Worm (Caenorhabditis elegans) whole organism, young adult: ENCODE measurements around the gene F53C3.1.

ENCODE experiments used
- B0261.1 ChIP-seq: sonication (generic microtip); optimal IDR thresholded peaks from 2 replicates; lab custom pipeline; 2016; ENCODE audit warnings: mild to moderate bottlenecking, missing genetic modification characterization, moderate library complexity, missing compliant biosample characterization
- F10E7.11 ChIP-seq: sonication (generic microtip); optimal IDR thresholded peaks from 2 replicates; lab custom pipeline; 2017; ENCODE audit warnings: mild to moderate bottlenecking, missing genetic modification characterization, moderate library complexity, missing compliant biosample characterization
- F22D6.2 ChIP-seq: sonication (generic microtip); optimal IDR thresholded peaks from 2 replicates; lab custom pipeline; 2016; ENCODE audit warnings: mild to moderate bottlenecking, missing genetic modification characterization, missing compliant biosample characterization
- F39B2.1 ChIP-seq: fragments of 200-800 bp; sonication (Bioruptor generic); IDR thresholded peaks from 2 replicates; pipeline ENCODE4 v1.3.6; 2022; ENCODE audit warnings: missing genetic modification reagents, missing genetic modification characterization, missing compliant biosample characterization
- F52B5.7 ChIP-seq: sonication (generic microtip); optimal IDR thresholded peaks from 2 replicates; lab custom pipeline; 2016; ENCODE audit warnings: mild to moderate bottlenecking, missing genetic modification characterization, missing compliant biosample characterization
- F57A8.1 ChIP-seq: fragments of 200-800 bp; sonication (Bioruptor generic); optimal IDR thresholded peaks from 2 replicates; lab custom pipeline; 2018; ENCODE audit warnings: mild to moderate bottlenecking, missing genetic modification characterization, moderate library complexity, missing compliant biosample characterization
- Y53F4B.3 ChIP-seq: fragments of 200-800 bp; sonication (Bioruptor generic); IDR thresholded peaks from 2 replicates; pipeline ENCODE4 v1.3.6; 2022; ENCODE audit warnings: missing genetic modification reagents, missing genetic modification characterization, missing compliant biosample characterization
- Y53G8AR.9 ChIP-seq: fragments of 200-800 bp; sonication (Bioruptor generic); conservative IDR thresholded peaks from 2 replicates; pipeline ENCODE4 v1.3.6; 2022; ENCODE audit warnings: missing genetic modification reagents, missing genetic modification characterization, missing compliant biosample characterization
- akir-1 ChIP-seq: fragments of 200-800 bp; sonication (Bioruptor generic); optimal IDR thresholded peaks from 2 replicates; lab custom pipeline; 2018; ENCODE audit warnings: mild to moderate bottlenecking, missing genetic modification characterization, moderate library complexity, missing compliant biosample characterization
- ama-1 ChIP-seq, 3 experiments: fragments of 150-350 bp in 1 of 3; sonication (generic microtip) in 2 of 3; optimal IDR thresholded peaks; 2 replicates each; lab custom pipeline; 2014 to 2018; ENCODE audit warnings: missing biosample characterization in 2 of 3, missing genetic modification characterization in 2 of 3, missing genetic modification reagents in 2 of 3
- athp-1 ChIP-seq: sonication (generic microtip); optimal IDR thresholded peaks from 2 replicates; lab custom pipeline; 2017; ENCODE audit warnings: mild to moderate bottlenecking, missing genetic modification characterization, missing compliant biosample characterization
- attf-6 ChIP-seq: fragments of 200-800 bp; sonication (Bioruptor generic); IDR thresholded peaks from 2 replicates; pipeline ENCODE4 v1.3.6; 2022; ENCODE audit warnings: missing genetic modification reagents, missing genetic modification characterization, missing compliant biosample characterization
- bed-1 ChIP-seq: fragments of 200-800 bp; sonication (Bioruptor generic); IDR thresholded peaks from 2 replicates; pipeline ENCODE4 v1.3.6; 2022; ENCODE audit warnings: missing genetic modification reagents, missing genetic modification characterization, missing compliant biosample characterization
- bed-2 ChIP-seq: fragments of 200-800 bp; sonication (Bioruptor generic); IDR thresholded peaks from 2 replicates; pipeline ENCODE4 v1.3.6; 2022; ENCODE audit warnings: missing genetic modification reagents, missing genetic modification characterization, missing compliant biosample characterization
- cebp-1 ChIP-seq, 2 experiments: fragments of 200-800 bp in 1 of 2; sonication (Bioruptor generic) in 1 of 2; sonication (generic microtip) in 1 of 2; IDR thresholded peaks in 1 of 2; optimal IDR thresholded peaks in 1 of 2; 2 replicates each; pipeline versions ENCODE4 v1.3.6 to Lab custom; 2017 to 2022; ENCODE audit warnings: missing compliant biosample characterization in 2 of 2, missing genetic modification characterization in 2 of 2, mild to moderate bottlenecking in 1 of 2, missing genetic modification reagents in 1 of 2, moderate library complexity in 1 of 2
- cebp-2 ChIP-seq: fragments of 200-800 bp; sonication (Bioruptor generic); IDR thresholded peaks from 2 replicates; pipeline ENCODE4 v1.3.6; 2022; ENCODE audit warnings: missing genetic modification characterization, missing compliant biosample characterization
- ceh-100 ChIP-seq: fragments of 200-800 bp; sonication (Bioruptor generic); IDR thresholded peaks from 2 replicates; pipeline ENCODE4 v1.3.6; 2022; ENCODE audit warnings: missing genetic modification reagents, missing genetic modification characterization, missing compliant biosample characterization
- ceh-79 ChIP-seq: sonication (generic microtip); optimal IDR thresholded peaks from 2 replicates; lab custom pipeline; 2017; ENCODE audit warnings: mild to moderate bottlenecking, missing genetic modification characterization, missing compliant biosample characterization
- ceh-91 ChIP-seq: fragments of 200-800 bp; sonication (Bioruptor generic); IDR thresholded peaks from 2 replicates; pipeline ENCODE4 v1.3.6; 2022; ENCODE audit warnings: missing genetic modification reagents, missing genetic modification characterization, missing compliant biosample characterization
- dpl-1 ChIP-seq: fragments of 150-350 bp; optimal IDR thresholded peaks from 2 replicates; lab custom pipeline; 2014; ENCODE audit warnings: missing biosample characterization, missing genetic modification reagents, missing genetic modification characterization
- efl-1 ChIP-seq: fragments of 150-350 bp; optimal IDR thresholded peaks from 2 replicates; lab custom pipeline; 2014; ENCODE audit warnings: missing biosample characterization, missing genetic modification reagents, missing genetic modification characterization
- egl-44 ChIP-seq: fragments of 200-800 bp; sonication (Bioruptor generic); IDR thresholded peaks from 2 replicates; pipeline ENCODE4 v1.3.6; 2022; ENCODE audit warnings: missing genetic modification reagents, missing genetic modification characterization, missing compliant biosample characterization
- gei-17 ChIP-seq: fragments of 200-800 bp; sonication (Bioruptor generic); optimal IDR thresholded peaks from 2 replicates; lab custom pipeline; 2018; ENCODE audit warnings: mild to moderate bottlenecking, missing genetic modification characterization, missing compliant biosample characterization
- him-1 ChIP-seq: sonication (generic microtip); optimal IDR thresholded peaks from 2 replicates; lab custom pipeline; 2016; ENCODE audit warnings: missing genotype, missing genetic modification reagents, missing genetic modification characterization, missing compliant biosample characterization
- hmg-20 ChIP-seq: fragments of 200-800 bp; sonication (Bioruptor generic); IDR thresholded peaks from 2 replicates; pipeline ENCODE4 v1.3.6; 2022; ENCODE audit warnings: missing genetic modification reagents, missing genetic modification characterization, missing compliant biosample characterization
- let-526 ChIP-seq: fragments of 200-800 bp; sonication (Bioruptor generic); IDR thresholded peaks from 2 replicates; pipeline ENCODE4 v1.3.6; 2022; ENCODE audit warnings: missing genetic modification reagents, missing genetic modification characterization, missing compliant biosample characterization
- lin-26 ChIP-seq: fragments of 200-800 bp; sonication (Bioruptor generic); IDR thresholded peaks from 2 replicates; pipeline ENCODE4 v1.3.6; 2022; ENCODE audit warnings: missing genetic modification reagents, missing genetic modification characterization, missing compliant biosample characterization
- lin-35 ChIP-seq, 3 experiments: fragments of 150-350 bp in 2 of 3; sonication (generic microtip) in 1 of 3; optimal IDR thresholded peaks; 2 replicates each; lab custom pipeline; 2014 to 2018; ENCODE audit warnings: missing biosample characterization in 3 of 3, missing genetic modification characterization in 3 of 3, missing genetic modification reagents in 3 of 3
- lir-1 ChIP-seq: fragments of 200-800 bp; sonication (Bioruptor generic); conservative IDR thresholded peaks from 2 replicates; pipeline ENCODE4 v1.3.6; 2022; ENCODE audit warnings: missing genetic modification reagents, missing genetic modification characterization, missing compliant biosample characterization
- lsl-1 ChIP-seq: fragments of 200-800 bp; sonication (Bioruptor generic); optimal IDR thresholded peaks from 2 replicates; lab custom pipeline; 2018; ENCODE audit warnings: mild to moderate bottlenecking, missing genetic modification characterization, moderate library complexity, missing compliant biosample characterization
- lsy-27 ChIP-seq: sonication (generic microtip); optimal IDR thresholded peaks from 2 replicates; lab custom pipeline; 2017; ENCODE audit warnings: missing genetic modification characterization, mild to moderate bottlenecking, missing compliant biosample characterization, antibody characterized with exemption, missing genotype, borderline replicate concordance; ENCODE audit not compliant: insufficient read depth
- madf-6 ChIP-seq: fragments of 200-800 bp; sonication (Bioruptor generic); IDR thresholded peaks from 2 replicates; pipeline ENCODE4 v1.3.6; 2022; ENCODE audit warnings: missing genetic modification reagents, missing genetic modification characterization, missing compliant biosample characterization
- nfyb-1 ChIP-seq: fragments of 200-800 bp; sonication (Bioruptor generic); IDR thresholded peaks from 2 replicates; pipeline ENCODE4 v1.3.6; 2022; ENCODE audit warnings: missing genetic modification reagents, missing genetic modification characterization, missing compliant biosample characterization
- nhr-120 ChIP-seq: fragments of 200-800 bp; sonication (Bioruptor generic); IDR thresholded peaks from 2 replicates; pipeline ENCODE4 v1.3.6; 2022; ENCODE audit warnings: missing genetic modification characterization, missing compliant biosample characterization
- nhr-27 ChIP-seq: fragments of 200-800 bp; sonication (Bioruptor generic); optimal IDR thresholded peaks from 2 replicates; lab custom pipeline; 2018; ENCODE audit warnings: mild to moderate bottlenecking, missing genetic modification characterization, moderate library complexity, missing compliant biosample characterization
- pbrm-1 ChIP-seq: fragments of 200-800 bp; sonication (Bioruptor generic); IDR thresholded peaks from 2 replicates; pipeline ENCODE4 v1.3.6; 2022; ENCODE audit warnings: missing genetic modification reagents, missing genetic modification characterization, missing compliant biosample characterization
- pha-4 ChIP-seq: fragments of 150-350 bp; sonication (generic microtip); optimal IDR thresholded peaks from 2 replicates; lab custom pipeline; 2014; ENCODE audit warnings: missing biosample characterization, missing genetic modification reagents, missing genetic modification characterization
- rcor-1 ChIP-seq: fragments of 200-800 bp; sonication (Bioruptor generic); IDR thresholded peaks from 2 replicates; pipeline ENCODE4 v1.3.6; 2022; ENCODE audit warnings: missing genetic modification reagents, missing genetic modification characterization, missing compliant biosample characterization
- snpc-1.3 ChIP-seq: sonication (generic microtip); optimal IDR thresholded peaks from 2 replicates; lab custom pipeline; 2017; ENCODE audit warnings: missing genetic modification characterization, mild to moderate bottlenecking, missing compliant biosample characterization, antibody characterized with exemption, moderate library complexity, missing genotype, missing genetic modification reagents; ENCODE audit not compliant: insufficient read depth
- snpc-3.4 ChIP-seq: sonication (generic microtip); optimal IDR thresholded peaks from 2 replicates; lab custom pipeline; 2017; ENCODE audit warnings: missing genetic modification characterization, mild to moderate bottlenecking, missing compliant biosample characterization, antibody characterized with exemption, moderate library complexity, missing genotype, missing genetic modification reagents
- tbp1 ChIP-seq: fragments of 200-800 bp; sonication (Bioruptor generic); optimal IDR thresholded peaks from 2 replicates; lab custom pipeline; 2018; ENCODE audit warnings: mild to moderate bottlenecking, missing genetic modification characterization, missing compliant biosample characterization
- unc-130 ChIP-seq: sonication (generic microtip); optimal IDR thresholded peaks from 2 replicates; lab custom pipeline; 2016; ENCODE audit warnings: missing genetic modification reagents, missing genetic modification characterization, missing compliant biosample characterization
- unc-62 ChIP-seq: fragments of 150-350 bp; optimal IDR thresholded peaks from 2 replicates; lab custom pipeline; 2014; ENCODE audit warnings: missing biosample characterization, missing genetic modification reagents, missing genetic modification characterization
- ztf-25 ChIP-seq: fragments of 200-800 bp; sonication (Bioruptor generic); IDR thresholded peaks from 2 replicates; pipeline ENCODE4 v1.3.6; 2022; ENCODE audit warnings: missing genetic modification reagents, missing genetic modification characterization, missing compliant biosample characterization

The F53C3.1 gene

ce11 chrII:3947404-3947803, 35.6 kb downstream of the F53C3.1 start:
- TF ChIP-seq F52B5.7 (no peak), tbp1 (GFP tag; lab: Kevin White, UChicago) (no peak), cebp-1 (GFP tag; IDR thresholded peaks at IDR 0.05; lab: Robert Waterston, UW) (no peak), cebp-1 (tag; optimal IDR thresholded peaks at IDR 0.05; lab: Kevin White, UChicago) (no peak), rcor-1 (GFP tag; lab: Robert Waterston, UW) (no peak), lin-26 (GFP tag; lab: Robert Waterston, UW) (no peak), lsy-27 (no peak), akir-1 (GFP tag; lab: Kevin White, UChicago) (no peak), snpc-3.4 (no peak), bed-2 (GFP tag; lab: Robert Waterston, UW) (no peak), pbrm-1 (GFP tag; lab: Robert Waterston, UW) (no peak), nhr-27 (tag; lab: Kevin White, UChicago) (no peak)

- TF ChIP-seq F10E7.11 (tag; lab: Kevin White, UChicago) (no peak), dpl-1 (GFP tag; lab: Kevin White, UChicago) (no peak), ceh-100 (GFP tag; lab: Robert Waterston, UW) (no peak), unc-62 (no peak), lir-1 (GFP tag; lab: Robert Waterston, UW) (no peak), F39B2.1 (GFP tag; lab: Robert Waterston, UW) (no peak), nhr-120 (GFP tag; lab: Robert Waterston, UW) (no peak), let-526 (GFP tag; lab: Robert Waterston, UW) (no peak), Y53G8AR.9 (GFP tag; lab: Robert Waterston, UW) (no peak), cebp-2 (GFP tag; lab: Robert Waterston, UW) (no peak), efl-1 (no peak), ztf-25 (no peak), gei-17 (no peak), ama-1 (optimal IDR thresholded peaks at IDR 0.05; lab: Kevin White, UChicago) (no peak), ama-1 (GFP tag; optimal IDR thresholded peaks at IDR 0.05; lab: Kevin White, UChicago) (no peak), rcor-1 (GFP tag; lab: Robert Waterston, UW) (no peak), attf-6 (GFP tag; lab: Robert Waterston, UW) (no peak), egl-44 (no peak), cebp-1 (GFP tag; IDR thresholded peaks at IDR 0.05; lab: Robert Waterston, UW) (no peak), cebp-1 (tag; optimal IDR thresholded peaks at IDR 0.05; lab: Kevin White, UChicago) (no peak), athp-1 (tag; lab: Kevin White, UChicago) (no peak), nfyb-1 (GFP tag; lab: Robert Waterston, UW) (no peak)
Measured at ce11 chrII:3948507-3948906, 36.7 kb downstream of the F53C3.1 start.

DNA sequence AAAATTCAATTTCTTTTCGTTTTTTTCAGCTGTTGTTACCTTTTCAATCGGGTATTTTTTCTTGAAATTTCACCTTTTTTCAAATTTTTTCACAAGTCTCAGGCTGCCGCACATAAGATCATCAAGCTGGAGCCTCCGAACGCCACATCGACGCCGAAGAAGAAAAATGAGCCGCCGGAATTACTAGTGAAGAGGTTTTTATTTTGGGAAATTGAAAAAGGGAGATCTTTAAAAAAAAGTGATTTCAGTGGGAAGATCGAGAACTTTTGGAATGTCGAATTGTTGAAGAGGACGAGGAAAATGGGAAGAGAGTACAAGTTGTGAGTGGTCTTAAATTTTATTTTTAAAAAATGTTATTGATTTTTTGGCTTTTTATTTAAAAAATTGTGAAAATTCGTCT, 38.3 kb downstream of the F53C3.1 start, which contains the start of gene sea-2:
Gene sea-2 (plus strand): TSS at position 301 of the 400 bp plus-strand sequence.
- TF ChIP-seq bed-1 (GFP tag; lab: Robert Waterston, UW), result no peak
- TF ChIP-seq ceh-91 (GFP tag; lab: Robert Waterston, UW), result no peak
- no peak for TF ChIP-seq rcor-1 (GFP tag; lab: Robert Waterston, UW)
- TF ChIP-seq B0261.1, result no peak
- no peak for TF ChIP-seq Y53F4B.3 (GFP tag; lab: Robert Waterston, UW)
- TF ChIP-seq unc-130 (GFP tag; lab: Kevin White, UChicago), result no peak
- TF ChIP-seq F57A8.1 (GFP tag; lab: Kevin White, UChicago), result no peak
- TF ChIP-seq him-1, result no peak
- TF ChIP-seq hmg-20 (GFP tag; lab: Robert Waterston, UW), result no peak
- no peak for TF ChIP-seq lin-35 (GFP tag; optimal IDR thresholded peaks at IDR 0.05; lab: Kevin White, UChicago)
- no peak for TF ChIP-seq ceh-79 (tag; lab: Kevin White, UChicago)
- TF ChIP-seq snpc-1.3 (tag; lab: Kevin White, UChicago), result no peak
- no peak for TF ChIP-seq madf-6 (GFP tag; lab: Robert Waterston, UW)
- no peak for TF ChIP-seq nhr-120 (GFP tag; lab: Robert Waterston, UW)
- no peak for TF ChIP-seq lsl-1 (GFP tag; lab: Kevin White, UChicago)
- no peak for TF ChIP-seq F22D6.2 (tag; lab: Kevin White, UChicago)
- TF ChIP-seq pha-4, result no peak
- no peak for TF ChIP-seq nfyb-1 (GFP tag; lab: Robert Waterston, UW)
